Worm (Caenorhabditis elegans) whole organism, L3 larva: ENCODE results near the gene irld-33.

Source experiments
- R02D3.7 ChIP-seq: fragments of 150-350 bp; optimal IDR thresholded peaks from 2 replicates; lab custom pipeline; 2014; ENCODE audit warnings: missing biosample characterization, missing genetic modification characterization
- ZK546.5 ChIP-seq: sonication (generic microtip); optimal IDR thresholded peaks from 2 replicates; lab custom pipeline; 2017; ENCODE audit warnings: missing biosample characterization, missing genetic modification characterization
- aly-2 ChIP-seq: fragments of 150-350 bp; optimal IDR thresholded peaks from 2 replicates; lab custom pipeline; 2014; ENCODE audit warnings: missing biosample characterization, missing genetic modification characterization
- ceh-28 ChIP-seq: fragments of 150-350 bp; optimal IDR thresholded peaks from 2 replicates; lab custom pipeline; 2014; ENCODE audit warnings: missing biosample characterization, missing genetic modification reagents, missing genetic modification characterization
- ceh-82 ChIP-seq: fragments of 150-350 bp; optimal IDR thresholded peaks from 2 replicates; lab custom pipeline; 2014; ENCODE audit warnings: missing biosample characterization, missing genetic modification characterization
- ceh-9 ChIP-seq: sonication (generic microtip); optimal IDR thresholded peaks from 2 replicates; lab custom pipeline; 2018; ENCODE audit warnings: missing biosample characterization, missing genetic modification characterization
- daf-12 ChIP-seq: fragments of 150-350 bp; optimal IDR thresholded peaks from 2 replicates; lab custom pipeline; 2014; ENCODE audit warnings: missing biosample characterization, missing genetic modification reagents, missing genetic modification characterization
- egl-27 ChIP-seq: sonication (generic microtip); optimal IDR thresholded peaks from 4 replicates; lab custom pipeline; 2017; ENCODE audit warnings: missing biosample characterization, missing genetic modification reagents, missing genetic modification characterization
- egl-5 ChIP-seq: fragments of 150-350 bp; optimal IDR thresholded peaks from 2 replicates; lab custom pipeline; 2017; ENCODE audit warnings: missing biosample characterization, missing genetic modification reagents, missing genetic modification characterization, inconsistent platforms
- elt-1 ChIP-seq: fragments of 150-350 bp; optimal IDR thresholded peaks from 2 replicates; lab custom pipeline; 2014; ENCODE audit warnings: missing biosample characterization, missing genetic modification characterization
- elt-2 ChIP-seq: sonication (generic microtip); optimal IDR thresholded peaks from 2 replicates; lab custom pipeline; 2016; ENCODE audit warnings: missing genetic modification reagents, mild to moderate bottlenecking, missing genetic modification characterization, missing compliant biosample characterization
- elt-3 ChIP-seq, 3 experiments: fragments of 150-350 bp in 1 of 3; sonication (generic microtip) in 2 of 3; optimal IDR thresholded peaks; 2 replicates in 2 of 3; 4 replicates in 1 of 3; lab custom pipeline; 2014 to 2017; ENCODE audit warnings: missing biosample characterization in 3 of 3, missing genetic modification characterization in 3 of 3
- eor-1 ChIP-seq, 2 experiments: fragments of 150-350 bp; optimal IDR thresholded peaks; 2 replicates each; lab custom pipeline; 2014 to 2018; ENCODE audit warnings: missing biosample characterization in 2 of 2, missing genetic modification characterization in 2 of 2
- fkh-10 ChIP-seq: sonication (generic microtip); optimal IDR thresholded peaks from 2 replicates; lab custom pipeline; 2017; ENCODE audit warnings: missing biosample characterization, missing genetic modification reagents, missing genetic modification characterization
- fkh-2 ChIP-seq: fragments of 150-350 bp; optimal IDR thresholded peaks from 2 replicates; lab custom pipeline; 2014; ENCODE audit warnings: missing biosample characterization, missing genetic modification reagents, missing genetic modification characterization
- fos-1 ChIP-seq: fragments of 150-350 bp; optimal IDR thresholded peaks from 2 replicates; lab custom pipeline; 2014; ENCODE audit warnings: missing biosample characterization, missing genetic modification characterization
- hmg-11 ChIP-seq: sonication (generic microtip); optimal IDR thresholded peaks from 2 replicates; lab custom pipeline; 2016; ENCODE audit warnings: missing genetic modification characterization, missing compliant biosample characterization
- jun-1 ChIP-seq: fragments of 150-350 bp; optimal IDR thresholded peaks from 2 replicates; lab custom pipeline; 2014; ENCODE audit warnings: missing biosample characterization, missing genetic modification reagents, missing genetic modification characterization
- lin-39 ChIP-seq: fragments of 150-350 bp; optimal IDR thresholded peaks from 2 replicates; lab custom pipeline; 2018; ENCODE audit warnings: missing biosample characterization, missing genetic modification reagents, missing genetic modification characterization
- lsy-12 ChIP-seq: sonication (generic microtip); optimal IDR thresholded peaks from 2 replicates; lab custom pipeline; 2016; ENCODE audit warnings: mild to moderate bottlenecking, missing genetic modification characterization, missing compliant biosample characterization
- mdl-1 ChIP-seq: fragments of 150-350 bp; optimal IDR thresholded peaks from 2 replicates; lab custom pipeline; 2014; ENCODE audit warnings: missing biosample characterization, missing genetic modification characterization
- mml-1 ChIP-seq: fragments of 150-350 bp; sonication (generic microtip); optimal IDR thresholded peaks from 3 replicates; lab custom pipeline; 2014; ENCODE audit warnings: missing biosample characterization, missing genetic modification characterization
- nfya-1 ChIP-seq: sonication (generic microtip); optimal IDR thresholded peaks from 2 replicates; lab custom pipeline; 2017; ENCODE audit warnings: missing genetic modification characterization, mild to moderate bottlenecking, missing compliant biosample characterization, antibody characterized with exemption, moderate library complexity; ENCODE audit not compliant: insufficient read depth
- nhr-23 ChIP-seq: fragments of 150-350 bp; optimal IDR thresholded peaks from 2 replicates; lab custom pipeline; 2014; ENCODE audit warnings: missing biosample characterization, missing genetic modification reagents, missing genetic modification characterization
- nhr-237 ChIP-seq: fragments of 150-350 bp; optimal IDR thresholded peaks from 2 replicates; lab custom pipeline; 2014; ENCODE audit warnings: missing biosample characterization, missing genetic modification characterization
- nhr-25 ChIP-seq: sonication (generic microtip); optimal IDR thresholded peaks from 2 replicates; lab custom pipeline; 2017; ENCODE audit warnings: missing biosample characterization, missing genetic modification characterization
- nhr-28 ChIP-seq: fragments of 150-350 bp; optimal IDR thresholded peaks from 2 replicates; lab custom pipeline; 2014; ENCODE audit warnings: missing biosample characterization, missing genetic modification characterization
- nhr-43 ChIP-seq: sonication (generic microtip); optimal IDR thresholded peaks from 2 replicates; lab custom pipeline; 2016; ENCODE audit warnings: mild to moderate bottlenecking, missing genetic modification characterization, missing compliant biosample characterization; ENCODE audit not compliant: poor library complexity, severe bottlenecking
- nhr-67 ChIP-seq: fragments of 150-350 bp; optimal IDR thresholded peaks from 2 replicates; lab custom pipeline; 2014; ENCODE audit warnings: missing biosample characterization, missing genetic modification characterization
- nhr-77 ChIP-seq: fragments of 150-350 bp; optimal IDR thresholded peaks from 2 replicates; lab custom pipeline; 2014; ENCODE audit warnings: missing biosample characterization, missing genetic modification characterization
- pha-4 ChIP-seq: fragments of 150-350 bp; optimal IDR thresholded peaks from 2 replicates; lab custom pipeline; 2014; ENCODE audit warnings: missing biosample characterization, missing genetic modification reagents, missing genetic modification characterization
- pqm-1 ChIP-seq: fragments of 150-350 bp; optimal IDR thresholded peaks from 2 replicates; lab custom pipeline; 2017; ENCODE audit warnings: missing biosample characterization, missing genetic modification characterization, inconsistent platforms
- sea-2 ChIP-seq: fragments of 150-350 bp; sonication (generic microtip); optimal IDR thresholded peaks from 4 replicates; lab custom pipeline; 2014; ENCODE audit warnings: missing biosample characterization, missing genetic modification reagents, missing genetic modification characterization
- skn-1 ChIP-seq: fragments of 150-350 bp; optimal IDR thresholded peaks from 2 replicates; lab custom pipeline; 2014; ENCODE audit warnings: missing biosample characterization, missing genetic modification characterization
- snpc-4 ChIP-seq: fragments of 150-350 bp; optimal IDR thresholded peaks from 2 replicates; lab custom pipeline; 2014; ENCODE audit warnings: missing biosample characterization, missing genetic modification characterization
- tbx-2 ChIP-seq: sonication (generic microtip); optimal IDR thresholded peaks from 2 replicates; lab custom pipeline; 2016; ENCODE audit warnings: mild to moderate bottlenecking, missing genetic modification characterization, missing compliant biosample characterization
- unc-62 ChIP-seq: fragments of 150-350 bp; sonication (generic microtip); optimal IDR thresholded peaks from 4 replicates; lab custom pipeline; 2014; ENCODE audit warnings: missing biosample characterization, missing genetic modification reagents, missing genetic modification characterization
- zag-1 ChIP-seq: fragments of 150-350 bp; optimal IDR thresholded peaks from 2 replicates; lab custom pipeline; 2014; ENCODE audit warnings: missing biosample characterization, missing genetic modification characterization
- ztf-11 ChIP-seq: fragments of 150-350 bp; optimal IDR thresholded peaks from 2 replicates; lab custom pipeline; 2014; ENCODE audit warnings: missing biosample characterization, missing genetic modification characterization
- ztf-4 ChIP-seq: fragments of 150-350 bp; optimal IDR thresholded peaks from 2 replicates; lab custom pipeline; 2014; ENCODE audit warnings: missing biosample characterization, missing genetic modification characterization

The irld-33 gene

DNA sequence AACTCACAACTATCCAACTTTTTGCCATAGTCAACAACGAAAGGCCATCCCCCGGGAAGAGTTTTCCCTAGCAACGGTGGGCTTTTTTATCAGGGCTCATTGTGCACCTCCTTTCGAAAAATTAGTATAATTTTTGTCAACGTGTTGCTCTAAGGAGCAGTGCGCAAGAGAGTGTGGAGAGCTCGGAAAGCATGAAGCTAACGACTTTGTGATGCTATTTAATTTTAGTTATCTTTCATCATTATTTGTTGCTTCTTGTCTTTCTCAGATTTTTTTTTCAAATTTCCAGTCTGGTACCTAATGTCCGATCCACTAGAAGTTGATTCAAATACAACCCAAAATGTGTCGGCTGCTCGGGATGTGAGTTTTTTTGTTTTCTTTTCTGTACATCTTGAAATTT is 8.7 kb upstream of the irld-33 start, which contains the start of gene ceh-81:
TSS of gene ceh-81 (plus strand) at position 301 of the 400 bp plus-strand sequence.
- TF ChIP-seq elt-2 (tag; lab: Kevin White, UChicago) (no peak), sea-2 (GFP tag; lab: Kevin White, UChicago) (no peak), egl-5 (no peak), pqm-1 (no peak), nhr-43 (tag; lab: Kevin White, UChicago) (no peak), lsy-12 (tag; lab: Kevin White, UChicago) (no peak), skn-1 (tag; lab: Kevin White, UChicago) (no peak), ztf-4 (tag; lab: Kevin White, UChicago) (no peak), eor-1 (tag; optimal IDR thresholded peaks at IDR 0.05; lab: Kevin White, UChicago) (no peak), lin-39 (tag; lab: Kevin White, UChicago) (no peak), nfya-1 (no peak), elt-1 (tag; lab: Kevin White, UChicago) (no peak), hmg-11 (tag; lab: Kevin White, UChicago) (no peak), aly-2 (tag; lab: Kevin White, UChicago) (no peak), nhr-25 (no peak), fos-1 (tag; lab: Kevin White, UChicago) (no peak), ztf-11 (tag; lab: Kevin White, UChicago) (no peak), elt-3 (tag; optimal IDR thresholded peaks at IDR 0.05; lab: Kevin White, UChicago) (no peak), ceh-9 (tag; lab: Kevin White, UChicago) (no peak)

DNA sequence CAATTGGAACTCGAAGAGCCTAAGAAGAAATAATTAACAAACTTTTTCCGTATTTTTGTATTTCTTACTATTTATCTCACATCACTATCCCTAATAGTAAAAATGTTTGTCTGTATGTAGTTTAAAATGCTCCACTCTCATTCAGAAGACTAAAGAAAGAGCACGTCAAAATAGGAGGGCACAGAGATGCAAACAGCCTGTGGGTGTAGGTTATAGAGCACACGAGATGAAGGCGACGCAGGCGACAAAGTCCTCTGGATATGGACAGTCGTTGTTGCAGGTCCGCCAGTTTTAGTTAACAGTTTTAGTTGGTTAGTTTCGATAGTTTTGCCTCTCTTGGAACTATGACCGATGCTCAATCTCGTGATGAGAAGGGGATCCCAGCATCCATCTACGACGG is 6.9 kb upstream of the irld-33 start, which contains the start of gene ceh-82:
TSS of gene ceh-82 (plus strand) at position 301 of the 400 bp plus-strand sequence.
- TF ChIP-seq skn-1 (tag; lab: Kevin White, UChicago) = no peak
- no peak for TF ChIP-seq tbx-2 (tag; lab: Kevin White, UChicago)
- no peak for TF ChIP-seq pha-4 (tag; lab: Kevin White, UChicago)
- no peak for TF ChIP-seq lin-39 (tag; lab: Kevin White, UChicago)
- no peak for TF ChIP-seq nhr-237 (tag; lab: Kevin White, UChicago)
- no peak for TF ChIP-seq elt-2 (tag; lab: Kevin White, UChicago)
- no peak for TF ChIP-seq unc-62 (GFP tag; lab: Kevin White, UChicago)
- TF ChIP-seq ztf-11 (tag; lab: Kevin White, UChicago) = no peak
- TF ChIP-seq, all 47 proteins: peak for 0

DNA sequence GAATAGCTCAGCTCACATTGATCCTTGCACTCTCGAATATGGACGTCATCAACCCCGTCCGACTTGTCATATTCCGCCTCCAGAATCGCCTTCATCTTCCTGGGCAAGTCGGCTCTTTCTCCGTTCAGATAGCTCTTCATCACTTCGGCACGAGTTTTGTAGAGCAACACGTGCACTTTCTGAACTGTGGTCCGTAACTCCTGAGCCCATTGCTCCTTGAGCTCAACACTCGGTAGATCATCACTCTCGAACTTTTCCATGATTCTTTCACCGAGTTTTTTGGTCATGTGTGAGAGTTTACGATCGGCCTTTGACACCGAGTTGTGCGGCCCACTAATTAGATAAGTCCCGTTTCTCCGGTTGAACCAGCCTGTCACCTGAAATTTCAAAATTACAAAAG is 3.7 kb upstream of the irld-33 start:
- no peak for TF ChIP-seq mml-1 (tag; lab: Kevin White, UChicago)
- TF ChIP-seq snpc-4 = no peak
- no peak for TF ChIP-seq zag-1 (tag; lab: Kevin White, UChicago)
- TF ChIP-seq elt-1 (tag; lab: Kevin White, UChicago) = no peak
- TF ChIP-seq ceh-82 (tag; lab: Kevin White, UChicago) = no peak
- no peak for TF ChIP-seq lsy-12 (tag; lab: Kevin White, UChicago)
- no peak for TF ChIP-seq aly-2 (tag; lab: Kevin White, UChicago)
- TF ChIP-seq daf-12 = no peak
- TF ChIP-seq fkh-10 (GFP tag; lab: Kevin White, UChicago) = no peak
- TF ChIP-seq nhr-23 = no peak
- no peak for TF ChIP-seq skn-1 (tag; lab: Kevin White, UChicago)

DNA sequence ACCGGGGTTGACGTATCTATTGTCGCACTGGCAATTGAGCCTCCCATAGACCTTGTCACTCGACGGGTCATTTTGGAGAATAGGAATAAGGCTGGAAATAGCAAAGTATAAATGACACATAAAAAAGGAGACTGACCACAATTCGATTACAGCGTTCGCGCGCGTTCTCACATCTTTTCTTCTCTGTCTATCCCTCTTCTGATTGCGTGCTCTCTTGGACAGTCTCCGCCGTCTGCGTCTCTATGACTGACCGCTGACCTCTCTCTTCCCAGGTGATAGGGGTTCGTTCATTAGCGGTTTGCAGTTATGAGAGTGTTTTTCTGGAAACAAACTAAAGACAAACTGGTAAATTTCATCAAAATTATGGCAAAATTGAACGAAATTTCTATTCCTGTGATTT is 2.5 kb upstream of the irld-33 start, which contains the start of gene ceh-83:
TSS of gene ceh-83 (minus strand) at position 181 of the 400 bp plus-strand sequence.
- TF ChIP-seq pha-4 (tag; lab: Kevin White, UChicago) = no peak
- TF ChIP-seq nhr-77 (tag; lab: Kevin White, UChicago) = no peak
- no peak for TF ChIP-seq lsy-12 (tag; lab: Kevin White, UChicago)
- TF ChIP-seq ZK546.5 (tag; lab: Kevin White, UChicago) = no peak
- no peak for TF ChIP-seq egl-5
- TF ChIP-seq nhr-67 (tag; lab: Kevin White, UChicago) = no peak
- no peak for TF ChIP-seq ceh-82 (tag; lab: Kevin White, UChicago)
- TF ChIP-seq fos-1 (tag; lab: Kevin White, UChicago) = no peak
- TF ChIP-seq nhr-43 (tag; lab: Kevin White, UChicago) = no peak
- TF ChIP-seq snpc-4 = no peak
- no peak for TF ChIP-seq elt-2 (tag; lab: Kevin White, UChicago)
- TF ChIP-seq, all 47 proteins: peak for 0

DNA sequence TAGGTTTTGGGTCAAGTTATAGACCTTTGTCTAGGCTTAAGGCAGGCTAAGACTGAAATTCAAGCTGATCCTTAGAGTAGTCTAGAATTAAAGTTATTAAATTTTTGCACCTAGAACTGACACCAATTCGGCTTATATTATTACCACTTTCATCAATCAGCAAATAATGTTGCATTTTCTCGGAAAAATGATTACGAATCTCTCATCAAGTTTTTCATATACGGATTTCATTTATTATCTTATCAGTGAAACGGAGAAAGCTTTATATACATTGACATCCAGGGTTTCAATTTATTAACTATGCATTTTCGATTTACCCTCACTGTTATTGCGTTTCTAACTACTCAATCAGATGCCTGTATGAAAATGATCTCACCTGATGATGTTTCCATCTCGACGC is 2.4 kb downstream of the irld-33 start, which contains the start of gene K07G6.1:
TSS of gene K07G6.1 (plus strand) at position 301 of the 400 bp plus-strand sequence.
- TF ChIP-seq elt-1 (tag; lab: Kevin White, UChicago) = no peak
- TF ChIP-seq ceh-82 (tag; lab: Kevin White, UChicago) = no peak
- no peak for TF ChIP-seq nhr-67 (tag; lab: Kevin White, UChicago)
- TF ChIP-seq jun-1 (tag; lab: Kevin White, UChicago) = no peak
- no peak for TF ChIP-seq nhr-43 (tag; lab: Kevin White, UChicago)
- TF ChIP-seq R02D3.7 (tag; lab: Kevin White, UChicago) = no peak
- no peak for TF ChIP-seq elt-2 (tag; lab: Kevin White, UChicago)
- TF ChIP-seq ztf-4 (tag; lab: Kevin White, UChicago) = no peak
- TF ChIP-seq hmg-11 (tag; lab: Kevin White, UChicago) = no peak
- no peak for TF ChIP-seq skn-1 (tag; lab: Kevin White, UChicago)
- TF ChIP-seq egl-27 (tag; lab: Kevin White, UChicago) = no peak
- no peak for TF ChIP-seq nhr-23
- TF ChIP-seq nhr-28 (tag; lab: Kevin White, UChicago) = no peak
- TF ChIP-seq pha-4 (tag; lab: Kevin White, UChicago) = no peak
- TF ChIP-seq ceh-9 (tag; lab: Kevin White, UChicago) = no peak
- TF ChIP-seq fkh-2 (tag; lab: Kevin White, UChicago) = no peak
- no peak for TF ChIP-seq ceh-28
- TF ChIP-seq ztf-11 (tag; lab: Kevin White, UChicago) = no peak
- no peak for TF ChIP-seq mdl-1 (tag; lab: Kevin White, UChicago)
- TF ChIP-seq tbx-2 (tag; lab: Kevin White, UChicago) = no peak
- TF ChIP-seq, all 47 proteins: peak for 0
